ENCODE assay signal across 5 fruit fly cellular contexts in the genomic region with DNA sequence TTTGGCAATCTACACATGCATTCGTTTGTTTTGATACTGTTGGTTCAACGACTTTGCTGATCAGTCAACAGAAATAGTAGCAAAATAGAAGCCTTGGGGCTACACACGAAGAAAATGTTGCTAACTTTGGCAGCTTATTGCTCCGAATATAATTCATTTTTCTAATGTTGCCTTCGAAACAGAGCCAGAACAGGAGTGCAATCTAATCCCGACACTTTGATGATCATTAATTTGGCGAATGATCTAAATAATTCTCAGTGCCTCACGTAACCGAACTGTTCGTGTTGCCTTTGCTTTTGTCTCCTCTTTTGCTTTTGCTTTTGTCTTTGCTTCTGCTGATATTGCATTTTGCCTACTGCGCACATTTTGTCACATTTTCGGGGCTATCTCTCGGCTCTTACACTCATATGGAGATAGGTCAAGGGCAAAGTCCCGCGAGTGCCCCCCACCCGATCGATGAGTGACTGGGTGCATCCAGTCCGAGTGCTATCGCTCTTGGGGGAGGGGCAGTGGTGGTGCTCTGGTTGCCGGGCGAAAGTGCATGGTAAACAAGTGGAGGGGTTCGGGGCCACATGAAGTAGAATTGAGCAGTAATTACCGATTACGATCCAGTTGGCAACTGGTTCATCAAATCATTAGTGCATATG.
TF ChIP-seq lines count a peak whose summit lies in the region.

No protein-coding gene starts in this region.

- no peak for TF ChIP-seq CTCF in whole organism, embryonic (GFP tag; optimal IDR thresholded peaks at IDR 0.05; lab: Kevin White, UChicago)

TF ChIP-seq in whole organism, adult, 20 proteins besides CTCF, POLR2A, EP300 and RAD21:
- TF ChIP-seq tj (GFP tag; optimal IDR thresholded peaks at IDR 0.05; lab: Kevin White, UChicago) (peak; percentile 90), CG1620 (GFP tag; optimal IDR thresholded peaks at IDR 0.05; lab: Kevin White, UChicago) (no peak), Mnt (GFP tag; optimal IDR thresholded peaks at IDR 0.05; lab: Kevin White, UChicago) (no peak), ovo (GFP tag; optimal IDR thresholded peaks at IDR 0.05; lab: Kevin White, UChicago) (no peak), bab1 (GFP tag; optimal IDR thresholded peaks at IDR 0.05; lab: Kevin White, UChicago) (peak; percentile 90), CG14711 (tag; optimal IDR thresholded peaks at IDR 0.05; lab: Kevin White, UChicago) (peak; percentile 71), toe (GFP tag; optimal IDR thresholded peaks at IDR 0.05; lab: Kevin White, UChicago) (no peak), CG7045 (GFP tag; optimal IDR thresholded peaks at IDR 0.05; lab: Kevin White, UChicago) (no peak), CG12768 (GFP tag; optimal IDR thresholded peaks at IDR 0.05; lab: Kevin White, UChicago) (no peak), CG11617 (GFP tag; optimal IDR thresholded peaks at IDR 0.05; lab: Kevin White, UChicago) (peak; percentile 25), pad (GFP tag; optimal IDR thresholded peaks at IDR 0.05; lab: Kevin White, UChicago) (peak; percentile 27), CG33017 (tag; optimal IDR thresholded peaks at IDR 0.05; lab: Kevin White, UChicago) (no peak), CG7101 (tag; optimal IDR thresholded peaks at IDR 0.05; lab: Kevin White, UChicago) (peak; percentile 71), kay (GFP tag; lab: Kevin White, UChicago; ENCODE audit: borderline replicate concordance) (no peak), Crg-1 (GFP tag; optimal IDR thresholded peaks at IDR 0.05; lab: Kevin White, UChicago) (no peak), Hr96 (GFP tag; optimal IDR thresholded peaks at IDR 0.05; lab: Kevin White, UChicago) (peak; percentile 41)
TF ChIP-seq in whole organism, adult: peak in this region for 7.

TF ChIP-seq in whole organism, embryonic, 481 proteins besides CTCF, POLR2A, EP300 and RAD21 (continues in another document):
- no peak for TF ChIP-seq hkb (optimal IDR thresholded peaks at IDR 0.05; lab: Kevin White, UChicago)
- TF ChIP-seq hkb (GFP tag; IDR thresholded peaks at IDR 0.05; lab: Robert Waterston, UW): peak; percentile 39; the same call in 1 of the 2 replicates
- TF ChIP-seq H15 (GFP tag; IDR thresholded peaks at IDR 0.05; lab: Robert Waterston, UW): no peak
- TF ChIP-seq CG11504 (tag; optimal IDR thresholded peaks at IDR 0.05; lab: Kevin White, UChicago): peak; percentile 24
- TF ChIP-seq Hr78 (GFP tag; optimal IDR thresholded peaks at IDR 0.05; lab: Kevin White, UChicago): peak in 1 of 2 experiments; percentile 43
- peak; percentile 30; the same call in 1 of the 2 replicates for TF ChIP-seq Xrp1 (GFP tag; IDR thresholded peaks at IDR 0.05; lab: Robert Waterston, UW)
- no peak for TF ChIP-seq slp2 (GFP tag; optimal IDR thresholded peaks at IDR 0.05; lab: Kevin White, UChicago)
- peak; percentile 16 for TF ChIP-seq lbe (GFP tag; optimal IDR thresholded peaks at IDR 0.05; lab: Kevin White, UChicago)
- TF ChIP-seq nmo (GFP tag; optimal IDR thresholded peaks at IDR 0.05; lab: Kevin White, UChicago): peak; percentile 2
- 0 out of 3 replicates have a peak, but pooled peaks have one; percentile 8 for TF ChIP-seq row (GFP tag; IDR thresholded peaks at IDR 0.05; lab: Robert Waterston, UW)
- TF ChIP-seq CG6689 (GFP tag; IDR thresholded peaks at IDR 0.05; lab: Robert Waterston, UW): 0 out of 2 replicates have a peak, but pooled peaks have one; percentile 26
- 0 out of 2 replicates have a peak, but pooled peaks have one; percentile 36 for TF ChIP-seq ara (GFP tag; IDR thresholded peaks at IDR 0.05; lab: Robert Waterston, UW)
- peak; percentile 6 for TF ChIP-seq CG17359 (tag; optimal IDR thresholded peaks at IDR 0.05; lab: Kevin White, UChicago)
- no peak for TF ChIP-seq Elba2 (GFP tag; optimal IDR thresholded peaks at IDR 0.05; lab: Kevin White, UChicago)
- TF ChIP-seq CG33557 (GFP tag; optimal IDR thresholded peaks at IDR 0.05; lab: Kevin White, UChicago): no peak
- peak; percentile 6 for TF ChIP-seq Ets65A (GFP tag; lab: Kevin White, UChicago)

TF ChIP-seq in whole organism, prepupa, 60 proteins besides CTCF, POLR2A, EP300 and RAD21 (continues in another document):
- TF ChIP-seq fd59A (GFP tag; optimal IDR thresholded peaks at IDR 0.05; lab: Kevin White, UChicago) (no peak), CG6792 (GFP tag; optimal IDR thresholded peaks at IDR 0.05; lab: Kevin White, UChicago) (no peak), CG8319 (GFP tag; optimal IDR thresholded peaks at IDR 0.05; lab: Kevin White, UChicago) (no peak), CG32006 (GFP tag; optimal IDR thresholded peaks at IDR 0.05; lab: Kevin White, UChicago) (peak; percentile 35), CG31627 (GFP tag; optimal IDR thresholded peaks at IDR 0.05; lab: Kevin White, UChicago) (peak; percentile 48), OdsH (GFP tag; optimal IDR thresholded peaks at IDR 0.05; lab: Kevin White, UChicago) (peak; percentile 52), dac (GFP tag; optimal IDR thresholded peaks at IDR 0.05; lab: Kevin White, UChicago) (no peak), dsx (GFP tag; optimal IDR thresholded peaks at IDR 0.05; lab: Kevin White, UChicago; ENCODE audit: poor library complexity, severe bottlenecking) (no peak), Eip78C (GFP tag; lab: Kevin White, UChicago) (peak; percentile 77), CG8632 (GFP tag; optimal IDR thresholded peaks at IDR 0.05; lab: Kevin White, UChicago) (peak; percentile 0), svp (GFP tag; lab: Kevin White, UChicago) (peak; percentile 100), Sox102F (GFP tag; optimal IDR thresholded peaks at IDR 0.05; lab: Kevin White, UChicago) (peak; percentile 32), CG6854 (GFP tag; optimal IDR thresholded peaks at IDR 0.05; lab: Kevin White, UChicago) (no peak), CG6276 (GFP tag; optimal IDR thresholded peaks at IDR 0.05; lab: Kevin White, UChicago) (peak; percentile 1), salr (GFP tag; optimal IDR thresholded peaks at IDR 0.05; lab: Kevin White, UChicago) (no peak), fkh (GFP tag; optimal IDR thresholded peaks at IDR 0.05; lab: Kevin White, UChicago) (no peak), CG1621 (tag; optimal IDR thresholded peaks at IDR 0.05; lab: Kevin White, UChicago) (no peak), achi (GFP tag; optimal IDR thresholded peaks at IDR 0.05; lab: Kevin White, UChicago) (peak; percentile 27)

TF ChIP-seq in whole organism, pupa, 21 proteins besides CTCF, POLR2A, EP300 and RAD21 (continues in another document):
- TF ChIP-seq CG32121 (GFP tag; IDR thresholded peaks at IDR 0.05; lab: Robert Waterston, UW): peak; percentile 51
- TF ChIP-seq CG8159 (tag; optimal IDR thresholded peaks at IDR 0.05; lab: Kevin White, UChicago): peak; percentile 28
- TF ChIP-seq D1 (tag; optimal IDR thresholded peaks at IDR 0.05; lab: Kevin White, UChicago): no peak
- peak; percentile 5 for TF ChIP-seq CG9948 (tag; optimal IDR thresholded peaks at IDR 0.05; lab: Kevin White, UChicago)
- no peak; the same call in 1 of the 2 replicates for TF ChIP-seq CG12605 (GFP tag; IDR thresholded peaks at IDR 0.05; lab: Robert Waterston, UW)
- TF ChIP-seq fd96Ca (GFP tag; IDR thresholded peaks at IDR 0.05; lab: Robert Waterston, UW): peak; percentile 74; the same call in 2 of the 3 replicates
- TF ChIP-seq Ets98B (GFP tag; IDR thresholded peaks at IDR 0.05; lab: Robert Waterston, UW): peak; percentile 68
- TF ChIP-seq Pif1B (GFP tag; optimal IDR thresholded peaks at IDR 0.05; lab: Kevin White, UChicago): no peak
- TF ChIP-seq CG34367 (tag; optimal IDR thresholded peaks at IDR 0.05; lab: Kevin White, UChicago): no peak
- no peak for TF ChIP-seq CG13204 (GFP tag; optimal IDR thresholded peaks at IDR 0.05; lab: Kevin White, UChicago)
- TF ChIP-seq Pif1A (GFP tag; optimal IDR thresholded peaks at IDR 0.05; lab: Kevin White, UChicago): peak; percentile 33
- peak; percentile 30 for TF ChIP-seq CG8301 (tag; optimal IDR thresholded peaks at IDR 0.05; lab: Kevin White, UChicago)
- TF ChIP-seq rn (GFP tag; IDR thresholded peaks at IDR 0.05; lab: Robert Waterston, UW): no peak
- TF ChIP-seq CG10348 (GFP tag; IDR thresholded peaks at IDR 0.05; lab: Robert Waterston, UW): no peak
- TF ChIP-seq CG4496 (GFP tag; IDR thresholded peaks at IDR 0.05; lab: Robert Waterston, UW): peak; percentile 81
- no peak for TF ChIP-seq Snoo (tag; optimal IDR thresholded peaks at IDR 0.05; lab: Kevin White, UChicago)
- peak; percentile 35 for TF ChIP-seq CG17806 (tag; optimal IDR thresholded peaks at IDR 0.05; lab: Kevin White, UChicago)
- TF ChIP-seq CG15710 (tag; optimal IDR thresholded peaks at IDR 0.05; lab: Kevin White, UChicago): peak; percentile 24
- TF ChIP-seq gl (tag; optimal IDR thresholded peaks at IDR 0.05; lab: Kevin White, UChicago): peak; percentile 17

TF ChIP-seq in whole organism, wandering third instar larva, 38 proteins besides CTCF, POLR2A, EP300 and RAD21 (continues in another document):
- TF ChIP-seq Mio (GFP tag; optimal IDR thresholded peaks at IDR 0.05; lab: Kevin White, UChicago) (no peak), N (GFP tag; optimal IDR thresholded peaks at IDR 0.05; lab: Kevin White, UChicago) (no peak), br (GFP tag; optimal IDR thresholded peaks at IDR 0.05; lab: Kevin White, UChicago) (peak; percentile 81), Sp1 (GFP tag; optimal IDR thresholded peaks at IDR 0.05; lab: Kevin White, UChicago) (peak; percentile 70), pan (optimal IDR thresholded peaks at IDR 0.05; lab: Kevin White, UChicago) (no peak), sv (GFP tag; optimal IDR thresholded peaks at IDR 0.05; lab: Kevin White, UChicago) (no peak), CG9705 (GFP tag; optimal IDR thresholded peaks at IDR 0.05; lab: Kevin White, UChicago) (no peak), Jra (GFP tag; optimal IDR thresholded peaks at IDR 0.05; lab: Kevin White, UChicago) (no peak), Rel (GFP tag; optimal IDR thresholded peaks at IDR 0.05; lab: Kevin White, UChicago) (no peak), Rel (tag; optimal IDR thresholded peaks at IDR 0.05; lab: Kevin White, UChicago) (peak; percentile 63), Dfd (GFP tag; optimal IDR thresholded peaks at IDR 0.05; lab: Kevin White, UChicago) (no peak), lola (GFP tag; optimal IDR thresholded peaks at IDR 0.05; lab: Kevin White, UChicago) (no peak), woc (GFP tag; optimal IDR thresholded peaks at IDR 0.05; lab: Kevin White, UChicago) (peak; percentile 18), jim (GFP tag; optimal IDR thresholded peaks at IDR 0.05; lab: Kevin White, UChicago) (no peak), psq (GFP tag; optimal IDR thresholded peaks at IDR 0.05; lab: Kevin White, UChicago) (peak; percentile 66), Dif (GFP tag; optimal IDR thresholded peaks at IDR 0.05; lab: Kevin White, UChicago; ENCODE audit: partially characterized antibody) (no peak), rgr (GFP tag; optimal IDR thresholded peaks at IDR 0.05; lab: Kevin White, UChicago) (peak; percentile 82), Hr83 (GFP tag; optimal IDR thresholded peaks at IDR 0.05; lab: Kevin White, UChicago; ENCODE audit: poor library complexity, severe bottlenecking) (no peak), usp (GFP tag; optimal IDR thresholded peaks at IDR 0.05; lab: Kevin White, UChicago) (no peak), CG32264 (GFP tag; optimal IDR thresholded peaks at IDR 0.05; lab: Kevin White, UChicago) (no peak), fru (GFP tag; optimal IDR thresholded peaks at IDR 0.05; lab: Kevin White, UChicago) (peak; percentile 58), GATAd (GFP tag; optimal IDR thresholded peaks at IDR 0.05; lab: Kevin White, UChicago) (no peak)
